Fruit fly (Drosophila melanogaster) whole organism, embryonic: ENCODE measurements around the gene cpb.

Experiments used
- Adf1 ChIP-seq: fragments of 200-800 bp; sonication (Bioruptor generic); IDR thresholded peaks from 2 replicates; pipeline ENCODE4 v1.3.6; 2022; ENCODE audit warnings: missing biosample characterization, missing genetic modification characterization
- Atf6 ChIP-seq: fragments of 200-800 bp; sonication (Bioruptor generic); IDR thresholded peaks from 2 replicates; pipeline ENCODE4 v1.3.6; 2022; ENCODE audit warnings: missing biosample characterization, missing genetic modification characterization
- CG10267 ChIP-seq: fragments of 200-800 bp; sonication (Bioruptor generic); optimal IDR thresholded peaks from 2 replicates; lab custom pipeline; 2018; ENCODE audit warnings: missing biosample characterization, mild to moderate bottlenecking, missing genetic modification characterization, moderate library complexity
- CG11247 ChIP-seq: fragments of 200-800 bp; sonication (Bioruptor generic); IDR thresholded peaks from 2 replicates; pipeline ENCODE4 v1.3.6; 2022; ENCODE audit warnings: missing biosample characterization, missing genetic modification characterization
- CG14441 ChIP-seq: fragments of 200-800 bp; sonication (Bioruptor generic); IDR thresholded peaks from 2 replicates; pipeline ENCODE4 v1.3.6; 2022; ENCODE audit warnings: missing biosample characterization, missing genetic modification characterization
- CG14710 ChIP-seq: fragments of 200-800 bp; sonication (Bioruptor generic); optimal IDR thresholded peaks from 3 replicates; lab custom pipeline; 2019; ENCODE audit warnings: missing biosample characterization, mild to moderate bottlenecking, missing genetic modification characterization, moderate library complexity
- CG15011 ChIP-seq: fragments of 200-800 bp; sonication (Bioruptor generic); optimal IDR thresholded peaks from 3 replicates; lab custom pipeline; 2018; ENCODE audit warnings: missing biosample characterization, mild to moderate bottlenecking, missing genetic modification characterization
- CG1603 ChIP-seq: fragments of 200-800 bp; sonication (Bioruptor generic); optimal IDR thresholded peaks from 2 replicates; lab custom pipeline; 2019; ENCODE audit warnings: missing biosample characterization, mild to moderate bottlenecking, missing genetic modification characterization, moderate library complexity
- CG1792 ChIP-seq: fragments of 200-800 bp; sonication (Bioruptor generic); optimal IDR thresholded peaks from 2 replicates; lab custom pipeline; 2016; ENCODE audit warnings: missing biosample characterization, missing genetic modification characterization
- CG3065 ChIP-seq: fragments of 200-800 bp; sonication (Bioruptor generic); optimal IDR thresholded peaks from 2 replicates; lab custom pipeline; 2016; ENCODE audit warnings: missing biosample characterization, missing genetic modification characterization
- CG31365 ChIP-seq: fragments of 200-800 bp; sonication (Bioruptor generic); optimal IDR thresholded peaks from 2 replicates; lab custom pipeline; 2018; ENCODE audit warnings: missing biosample characterization, mild to moderate bottlenecking, missing genetic modification characterization
- CG42726 ChIP-seq: fragments of 200-800 bp; sonication (Bioruptor generic); IDR thresholded peaks from 2 replicates; pipeline ENCODE4 v1.3.6; 2022; ENCODE audit warnings: missing biosample characterization, missing genetic modification characterization; ENCODE audit not compliant: partially characterized antibody
- CG43689 ChIP-seq: fragments of 200-800 bp; sonication (Bioruptor generic); IDR thresholded peaks from 2 replicates; pipeline ENCODE4 v1.3.6; 2022; ENCODE audit warnings: missing biosample characterization, missing genetic modification characterization
- CG4730 ChIP-seq: fragments of 200-800 bp; sonication (Bioruptor generic); IDR thresholded peaks from 2 replicates; pipeline ENCODE4 v1.3.6; 2022; ENCODE audit warnings: missing biosample characterization, missing genetic modification characterization
- CG6654 ChIP-seq: fragments of 200-800 bp; sonication (Bioruptor generic); optimal IDR thresholded peaks from 2 replicates; lab custom pipeline; 2017; ENCODE audit warnings: missing biosample characterization, mild to moderate bottlenecking, missing genetic modification characterization
- CG6791 ChIP-seq: fragments of 200-800 bp; sonication (Bioruptor generic); IDR thresholded peaks from 3 replicates; pipeline ENCODE4 v1.3.6; 2022; ENCODE audit warnings: missing biosample characterization, missing genetic modification characterization; ENCODE audit not compliant: partially characterized antibody
- CG7556 ChIP-seq: fragments of 200-800 bp; sonication (Bioruptor generic); optimal IDR thresholded peaks from 2 replicates; lab custom pipeline; 2017; ENCODE audit warnings: missing biosample characterization, mild to moderate bottlenecking, missing genetic modification characterization
- CG7745 ChIP-seq: fragments of 200-800 bp; sonication (Bioruptor generic); optimal IDR thresholded peaks from 2 replicates; lab custom pipeline; 2018; ENCODE audit warnings: missing biosample characterization, mild to moderate bottlenecking, missing genetic modification characterization, moderate library complexity
- CG7839 ChIP-seq: fragments of 200-800 bp; sonication (Bioruptor generic); optimal IDR thresholded peaks from 3 replicates; lab custom pipeline; 2018; ENCODE audit warnings: missing biosample characterization, mild to moderate bottlenecking, missing genetic modification characterization, moderate library complexity
- CG7928 ChIP-seq: fragments of 200-800 bp; sonication (Bioruptor generic); optimal IDR thresholded peaks from 2 replicates; lab custom pipeline; 2017; ENCODE audit warnings: missing biosample characterization, mild to moderate bottlenecking, missing genetic modification characterization
- CkIIα-i1 ChIP-seq: fragments of 200-800 bp; sonication (Bioruptor generic); IDR thresholded peaks from 2 replicates; pipeline ENCODE4 v1.3.6; 2022; ENCODE audit warnings: missing biosample characterization, missing genetic modification characterization
- Doc2 ChIP-seq: fragments of 200-800 bp; sonication (Bioruptor generic); IDR thresholded peaks from 2 replicates; pipeline ENCODE4 v1.3.6; 2022; ENCODE audit warnings: missing biosample characterization, missing genetic modification characterization
- Dp ChIP-seq: fragments of 200-800 bp; sonication (Bioruptor generic); optimal IDR thresholded peaks from 2 replicates; lab custom pipeline; 2018; ENCODE audit warnings: missing biosample characterization, mild to moderate bottlenecking, missing genetic modification characterization, moderate library complexity
- Dref ChIP-seq: fragments of 200-800 bp; sonication (Bioruptor generic); IDR thresholded peaks from 2 replicates; pipeline ENCODE4 v1.3.6; 2022; ENCODE audit warnings: missing biosample characterization, missing genetic modification characterization
- Fer1 ChIP-seq: fragments of 200-800 bp; sonication (Bioruptor generic); optimal IDR thresholded peaks from 2 replicates; lab custom pipeline; 2017; ENCODE audit warnings: missing biosample characterization, mild to moderate bottlenecking, missing genetic modification characterization
- Fer3 ChIP-seq: fragments of 200-800 bp; sonication (Bioruptor generic); optimal IDR thresholded peaks from 2 replicates; lab custom pipeline; 2018; ENCODE audit warnings: missing biosample characterization, mild to moderate bottlenecking, missing genetic modification characterization, moderate library complexity
- Jarid2 ChIP-seq: fragments of 200-800 bp; sonication (Bioruptor generic); optimal IDR thresholded peaks from 3 replicates; lab custom pipeline; 2017; ENCODE audit warnings: mild to moderate bottlenecking, missing biosample characterization, missing genetic modification reagents, missing genetic modification characterization
- Myb ChIP-seq: fragments of 200-800 bp; sonication (Bioruptor generic); optimal IDR thresholded peaks from 2 replicates; lab custom pipeline; 2016; ENCODE audit warnings: missing biosample characterization, missing genetic modification characterization
- Opbp ChIP-seq: fragments of 200-800 bp; sonication (Bioruptor generic); IDR thresholded peaks from 3 replicates; pipeline ENCODE4 v1.3.6; 2022; ENCODE audit warnings: missing biosample characterization, missing genetic modification characterization; ENCODE audit not compliant: partially characterized antibody
- Scr ChIP-seq: fragments of 200-800 bp; sonication (Bioruptor generic); IDR thresholded peaks from 2 replicates; pipeline ENCODE4 v1.3.6; 2022; ENCODE audit warnings: missing biosample characterization, missing genetic modification characterization; ENCODE audit not compliant: partially characterized antibody
- Six4 ChIP-seq: fragments of 200-800 bp; sonication (Bioruptor generic); optimal IDR thresholded peaks from 2 replicates; lab custom pipeline; 2016; ENCODE audit warnings: missing biosample characterization, missing genetic modification characterization
- Sry-δ ChIP-seq: fragments of 200-800 bp; sonication (Bioruptor generic); optimal IDR thresholded peaks from 2 replicates; lab custom pipeline; 2016; ENCODE audit warnings: missing biosample characterization, missing genetic modification characterization
- Vsx1 ChIP-seq: fragments of 200-800 bp; sonication (Bioruptor generic); optimal IDR thresholded peaks from 2 replicates; lab custom pipeline; 2017; ENCODE audit warnings: missing biosample characterization, mild to moderate bottlenecking, missing genetic modification characterization, missing genetic modification reagents
- ase ChIP-seq: fragments of 200-800 bp; sonication (Bioruptor generic); IDR thresholded peaks from 3 replicates; pipeline ENCODE4 v1.3.6; 2022; ENCODE audit warnings: missing biosample characterization, missing genetic modification characterization
- bab2 ChIP-seq: fragments of 200-800 bp; sonication (Bioruptor generic); optimal IDR thresholded peaks from 2 replicates; lab custom pipeline; 2016; ENCODE audit warnings: missing biosample characterization, missing genetic modification characterization
- cato ChIP-seq: fragments of 200-800 bp; sonication (Bioruptor generic); optimal IDR thresholded peaks from 2 replicates; lab custom pipeline; 2016; ENCODE audit warnings: missing biosample characterization, missing genetic modification characterization, borderline replicate concordance
- esg ChIP-seq: fragments of 200-800 bp; sonication (Bioruptor generic); conservative IDR thresholded peaks from 2 replicates; pipeline ENCODE4 v1.3.6; 2022; ENCODE audit warnings: missing biosample characterization, missing genetic modification characterization
- fru ChIP-seq: fragments of >200 bp; optimal IDR thresholded peaks from 2 replicates; lab custom pipeline; 2017
- gt ChIP-seq: fragments of 200-800 bp; sonication (Bioruptor generic); IDR thresholded peaks from 2 replicates; pipeline ENCODE4 v1.3.6; 2022; ENCODE audit warnings: missing biosample characterization, missing genetic modification characterization
- lbe ChIP-seq: fragments of 200-800 bp; sonication (Bioruptor generic); optimal IDR thresholded peaks from 2 replicates; lab custom pipeline; 2016; ENCODE audit warnings: missing biosample characterization, mild to moderate bottlenecking, missing genetic modification characterization
- lmd ChIP-seq: fragments of 200-800 bp; sonication (Bioruptor generic); IDR thresholded peaks from 2 replicates; pipeline ENCODE4 v1.3.6; 2022; ENCODE audit warnings: missing biosample characterization, missing genetic modification characterization
- luna ChIP-seq: fragments of 200-800 bp; sonication (Bioruptor generic); optimal IDR thresholded peaks from 2 replicates; lab custom pipeline; 2016; ENCODE audit warnings: missing biosample characterization, missing genetic modification characterization
- nerfin-2 ChIP-seq: fragments of 200-800 bp; sonication (Bioruptor generic); IDR thresholded peaks from 2 replicates; pipeline ENCODE4 v1.3.6; 2022; ENCODE audit warnings: missing biosample characterization, missing genetic modification characterization; ENCODE audit not compliant: partially characterized antibody
- pb ChIP-seq: fragments of 200-800 bp; sonication (Bioruptor generic); optimal IDR thresholded peaks from 3 replicates; lab custom pipeline; 2016; ENCODE audit warnings: missing biosample characterization, missing genetic modification characterization
- phol ChIP-seq: fragments of 200-800 bp; sonication (Bioruptor generic); optimal IDR thresholded peaks from 3 replicates; lab custom pipeline; 2018; ENCODE audit warnings: missing biosample characterization, mild to moderate bottlenecking, missing genetic modification characterization, moderate library complexity
- sc ChIP-seq, 3 experiments: fragments of >200 bp in 2 of 3; fragments of 200-800 bp in 1 of 3; sonication (Bioruptor generic) in 1 of 3; optimal IDR thresholded peaks; 2 replicates in 2 of 3; 3 replicates in 1 of 3; lab custom pipeline; 2017; ENCODE audit warnings: mild to moderate bottlenecking in 1 of 3, missing biosample characterization in 1 of 3, missing genetic modification characterization in 1 of 3, missing genetic modification reagents in 1 of 3
- schlank ChIP-seq: fragments of 200-800 bp; sonication (Bioruptor generic); optimal IDR thresholded peaks from 2 replicates; lab custom pipeline; 2018; ENCODE audit warnings: missing biosample characterization, mild to moderate bottlenecking, missing genetic modification characterization
- scrt ChIP-seq: fragments of 200-800 bp; sonication (Bioruptor generic); optimal IDR thresholded peaks from 2 replicates; lab custom pipeline; 2018; ENCODE audit warnings: missing biosample characterization, mild to moderate bottlenecking, missing genetic modification characterization, moderate library complexity
- tap ChIP-seq: fragments of 200-800 bp; optimal IDR thresholded peaks from 3 replicates; lab custom pipeline; 2019; ENCODE audit warnings: missing biosample characterization, mild to moderate bottlenecking, missing genetic modification characterization, moderate library complexity
- trem ChIP-seq: fragments of 200-800 bp; optimal IDR thresholded peaks from 3 replicates; lab custom pipeline; 2019; ENCODE audit warnings: missing biosample characterization, mild to moderate bottlenecking, missing genetic modification characterization, moderate library complexity
- wor ChIP-seq: fragments of 200-800 bp; sonication (Bioruptor generic); IDR thresholded peaks from 2 replicates; pipeline ENCODE4 v1.3.6; 2022; ENCODE audit warnings: missing biosample characterization, missing genetic modification characterization

cpb gene

dm6 chr2L:1704746-1705145, at the start of gene cpb (continued):
- TF ChIP-seq Six4 (no peak), CG11247 (GFP tag; lab: Robert Waterston, UW) (no peak), ase (GFP tag; lab: Robert Waterston, UW) (no peak), Myb (peak; percentile 88), Jarid2 (GFP tag; lab: Kevin White, UChicago) (no peak), tap (no peak), CG4730 (no peak), nerfin-2 (GFP tag; lab: Robert Waterston, UW) (peak; percentile 85), wor (GFP tag; lab: Robert Waterston, UW) (no peak), Dp (GFP tag; lab: Kevin White, UChicago) (peak; percentile 86), CG7556 (GFP tag; lab: Kevin White, UChicago) (no peak), lbe (GFP tag; lab: Kevin White, UChicago) (no peak), CG6654 (GFP tag; lab: Kevin White, UChicago) (no peak), bab2 (GFP tag; lab: Kevin White, UChicago) (no peak), Scr (GFP tag; lab: Robert Waterston, UW) (peak; percentile 88), CG14710 (tag; lab: Kevin White, UChicago) (peak; percentile 22), fru (lab: Kevin White, UChicago) (no peak), CG1792 (GFP tag; lab: Kevin White, UChicago) (no peak), Doc2 (no peak), CG1603 (tag; lab: Kevin White, UChicago) (peak; percentile 21), CG31365 (no peak), CG3065 (GFP tag; lab: Kevin White, UChicago) (no peak), esg (GFP tag; lab: Robert Waterston, UW) (no peak), phol (tag; lab: Kevin White, UChicago) (peak; percentile 5), gt (GFP tag; lab: Robert Waterston, UW) (no peak), Atf6 (GFP tag; lab: Robert Waterston, UW) (no peak), schlank (tag; lab: Kevin White, UChicago) (no peak), Adf1 (no peak), CG14441 (no peak), scrt (no peak), cato (GFP tag; lab: Kevin White, UChicago) (no peak), CG10267 (peak; percentile 26), CG7928 (GFP tag; lab: Kevin White, UChicago) (no peak), trem (tag; lab: Kevin White, UChicago) (peak; percentile 26), luna (GFP tag; lab: Kevin White, UChicago) (no peak), CG43689 (GFP tag; lab: Robert Waterston, UW) (no peak), CG15011 (GFP tag; lab: Kevin White, UChicago) (no peak), CkIIα-i1 (GFP tag; lab: Robert Waterston, UW) (no peak), lmd (GFP tag; lab: Robert Waterston, UW) (no peak), pb (GFP tag; lab: Kevin White, UChicago) (no peak), CG6791 (GFP tag; lab: Robert Waterston, UW) (peak; percentile 94), sc (optimal IDR thresholded peaks at IDR 0.05; lab: Kevin White, UChicago) (no peak), sc (GFP tag; optimal IDR thresholded peaks at IDR 0.05; lab: Kevin White, UChicago) (no peak), Opbp (peak; percentile 93), Dref (GFP tag; lab: Robert Waterston, UW) (peak; percentile 95), CG7745 (tag; lab: Kevin White, UChicago) (no peak), Fer3 (tag; lab: Kevin White, UChicago) (no peak), CG7839 (no peak), Vsx1 (GFP tag; lab: Kevin White, UChicago) (no peak), CG42726 (peak; percentile 88), Sry-δ (GFP tag; lab: Kevin White, UChicago) (peak; percentile 92), Fer1 (no peak)
